Worm (Caenorhabditis elegans): Measurements from ENCODE around the gene C31A11.13.

DNA sequence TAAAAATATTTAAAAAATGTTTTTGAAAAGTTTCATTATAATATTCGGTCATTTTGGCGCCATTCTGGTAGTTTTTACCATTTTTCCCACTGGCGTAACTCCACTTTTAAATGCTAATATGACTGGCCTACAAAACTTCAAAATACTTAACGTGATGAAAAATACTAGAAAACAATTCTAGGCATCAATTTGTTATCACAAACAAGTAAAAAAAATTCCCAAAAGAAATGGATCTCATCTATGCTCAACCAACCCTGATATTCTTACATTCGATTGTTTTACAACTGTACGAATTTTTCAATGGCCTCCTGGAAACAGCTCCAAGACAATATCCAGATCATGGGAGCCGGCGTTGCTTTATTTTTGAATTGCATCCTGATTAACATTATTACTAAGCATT is 12.7 kb upstream of the C31A11.13 start, which contains the start of gene str-214:
- TF ChIP-seq snpc-4 (tag; optimal IDR thresholded peaks at IDR 0.05) (no peak), pqm-1 (tag; optimal IDR thresholded peaks at IDR 0.05) (no peak), fkh-10 (GFP tag; optimal IDR thresholded peaks at IDR 0.05) (no peak), tbx-2 (tag; optimal IDR thresholded peaks at IDR 0.05) (no peak), ZK546.5 (tag; optimal IDR thresholded peaks at IDR 0.05) (no peak), nhr-28 (tag; optimal IDR thresholded peaks at IDR 0.05) (no peak), unc-62 (GFP tag; optimal IDR thresholded peaks at IDR 0.05) (no peak), unc-39 (tag; optimal IDR thresholded peaks at IDR 0.05) (no peak), ama-1 (optimal IDR thresholded peaks at IDR 0.05) (no peak), nhr-67 (tag; optimal IDR thresholded peaks at IDR 0.05) (no peak), sea-2 (GFP tag; optimal IDR thresholded peaks at IDR 0.05) (no peak)
